Worm (Caenorhabditis elegans) whole organism, mixed stage, embryonic: Measurements from ENCODE around the gene asna-1.

Experiments
- M03D4.4 ChIP-seq: sonication (generic microtip); optimal IDR thresholded peaks from 2 replicates; lab custom pipeline; 2017; ENCODE audit warnings: mild to moderate bottlenecking, missing genetic modification characterization, missing compliant biosample characterization
- bed-3 ChIP-seq: fragments of 200-800 bp; sonication (Bioruptor generic); optimal IDR thresholded peaks from 3 replicates; lab custom pipeline; 2018; ENCODE audit warnings: mild to moderate bottlenecking, missing genetic modification characterization, moderate library complexity, missing compliant biosample characterization
- blmp-1 ChIP-seq: fragments of 150-350 bp; optimal IDR thresholded peaks from 2 replicates; lab custom pipeline; 2014; ENCODE audit warnings: missing biosample characterization, missing genetic modification characterization
- ceh-39 ChIP-seq: fragments of 150-350 bp; optimal IDR thresholded peaks from 2 replicates; lab custom pipeline; 2014; ENCODE audit warnings: missing biosample characterization, missing genetic modification characterization
- ceh-43 ChIP-seq: fragments of 200-800 bp; sonication (Bioruptor generic); optimal IDR thresholded peaks from 2 replicates; lab custom pipeline; 2018; ENCODE audit warnings: mild to moderate bottlenecking, missing genetic modification characterization, moderate library complexity, missing compliant biosample characterization
- ceh-83 ChIP-seq: fragments of 200-800 bp; sonication (Bioruptor generic); optimal IDR thresholded peaks from 2 replicates; lab custom pipeline; 2018; ENCODE audit warnings: mild to moderate bottlenecking, missing genetic modification characterization, missing compliant biosample characterization
- ces-1 ChIP-seq: fragments of 150-350 bp; optimal IDR thresholded peaks from 2 replicates; lab custom pipeline; 2014; ENCODE audit warnings: missing biosample characterization, missing genetic modification reagents, missing genetic modification characterization
- cnd-1 ChIP-seq: fragments of 200-800 bp; sonication (Bioruptor generic); optimal IDR thresholded peaks from 2 replicates; lab custom pipeline; 2018; ENCODE audit warnings: mild to moderate bottlenecking, missing genetic modification characterization, missing compliant biosample characterization
- drap-1 ChIP-seq: fragments of 200-800 bp; sonication (Bioruptor generic); optimal IDR thresholded peaks from 3 replicates; lab custom pipeline; 2018; ENCODE audit warnings: mild to moderate bottlenecking, missing genetic modification characterization, missing compliant biosample characterization
- elt-1 ChIP-seq: sonication (generic microtip); optimal IDR thresholded peaks from 2 replicates; lab custom pipeline; 2017; ENCODE audit warnings: missing genetic modification characterization, mild to moderate bottlenecking, missing compliant biosample characterization, antibody characterized with exemption, moderate library complexity, borderline replicate concordance; ENCODE audit not compliant: insufficient read depth
- elt-3 ChIP-seq: fragments of 150-350 bp; optimal IDR thresholded peaks from 2 replicates; lab custom pipeline; 2014; ENCODE audit warnings: missing biosample characterization, missing genetic modification characterization
- flh-1 ChIP-seq: fragments of 200-800 bp; sonication (Bioruptor generic); optimal IDR thresholded peaks from 2 replicates; lab custom pipeline; 2018; ENCODE audit warnings: mild to moderate bottlenecking, missing genetic modification characterization, moderate library complexity, missing compliant biosample characterization
- ham-2 ChIP-seq: fragments of 200-800 bp; sonication (Bioruptor generic); optimal IDR thresholded peaks from 2 replicates; lab custom pipeline; 2018; ENCODE audit warnings: mild to moderate bottlenecking, missing genetic modification characterization, missing compliant biosample characterization
- hlh-1 ChIP-seq: fragments of 150-350 bp; optimal IDR thresholded peaks from 2 replicates; lab custom pipeline; 2014; ENCODE audit warnings: missing biosample characterization, missing genetic modification reagents, missing genetic modification characterization
- lin-13 ChIP-seq: fragments of 150-350 bp; optimal IDR thresholded peaks from 2 replicates; lab custom pipeline; 2014; ENCODE audit warnings: missing biosample characterization, missing genetic modification characterization
- lin-32 ChIP-seq: fragments of 200-800 bp; sonication (Bioruptor generic); optimal IDR thresholded peaks from 2 replicates; lab custom pipeline; 2018; ENCODE audit warnings: mild to moderate bottlenecking, missing genetic modification characterization, missing compliant biosample characterization
- lsy-2 ChIP-seq: fragments of 150-350 bp; optimal IDR thresholded peaks from 2 replicates; lab custom pipeline; 2014; ENCODE audit warnings: missing biosample characterization, missing genetic modification characterization
- mab-5 ChIP-seq: fragments of 150-350 bp; optimal IDR thresholded peaks from 2 replicates; lab custom pipeline; 2014; ENCODE audit warnings: missing biosample characterization, missing genetic modification characterization
- mep-1 ChIP-seq: fragments of 150-350 bp; optimal IDR thresholded peaks from 2 replicates; lab custom pipeline; 2017; ENCODE audit warnings: missing biosample characterization, missing genetic modification reagents, missing genetic modification characterization, inconsistent platforms
- mls-2 ChIP-seq: sonication (generic microtip); optimal IDR thresholded peaks from 2 replicates; lab custom pipeline; 2016; ENCODE audit warnings: mild to moderate bottlenecking, missing genetic modification characterization, moderate library complexity, missing compliant biosample characterization
- nhr-12 ChIP-seq: fragments of 150-350 bp; optimal IDR thresholded peaks from 2 replicates; lab custom pipeline; 2014; ENCODE audit warnings: missing biosample characterization, missing genetic modification characterization
- nhr-2 ChIP-seq: fragments of 150-350 bp; optimal IDR thresholded peaks from 2 replicates; lab custom pipeline; 2014; ENCODE audit warnings: missing biosample characterization, missing genetic modification characterization
- nhr-237 ChIP-seq: fragments of 150-350 bp; optimal IDR thresholded peaks from 2 replicates; lab custom pipeline; 2014; ENCODE audit warnings: missing biosample characterization, missing genetic modification characterization
- nhr-28 ChIP-seq: fragments of 150-350 bp; optimal IDR thresholded peaks from 2 replicates; lab custom pipeline; 2014; ENCODE audit warnings: missing biosample characterization, missing genetic modification characterization
- nhr-76 ChIP-seq: sonication (generic microtip); optimal IDR thresholded peaks from 2 replicates; lab custom pipeline; 2017; ENCODE audit warnings: missing biosample characterization, missing genetic modification characterization
- pha-4 ChIP-seq: fragments of 150-350 bp; optimal IDR thresholded peaks from 2 replicates; lab custom pipeline; 2018; ENCODE audit warnings: missing biosample characterization, missing genetic modification reagents, missing genetic modification characterization
- sem-2 ChIP-seq: fragments of 200-800 bp; sonication (Bioruptor generic); optimal IDR thresholded peaks from 2 replicates; lab custom pipeline; 2018; ENCODE audit warnings: mild to moderate bottlenecking, missing genetic modification characterization, missing compliant biosample characterization
- snpc-4 ChIP-seq: fragments of 150-350 bp; optimal IDR thresholded peaks from 2 replicates; lab custom pipeline; 2014; ENCODE audit warnings: missing biosample characterization, missing genetic modification characterization
- sptf-1 ChIP-seq: sonication (generic microtip); optimal IDR thresholded peaks from 2 replicates; lab custom pipeline; 2017; ENCODE audit warnings: mild to moderate bottlenecking, missing genetic modification characterization, moderate library complexity, missing compliant biosample characterization
- tbx-8 ChIP-seq: fragments of 200-800 bp; sonication (Bioruptor generic); optimal IDR thresholded peaks from 2 replicates; lab custom pipeline; 2018; ENCODE audit warnings: mild to moderate bottlenecking, missing genetic modification characterization, moderate library complexity, missing compliant biosample characterization
- unc-120 ChIP-seq: sonication (generic microtip); optimal IDR thresholded peaks from 2 replicates; lab custom pipeline; 2017; ENCODE audit warnings: missing genetic modification characterization, missing compliant biosample characterization; ENCODE audit not compliant: poor library complexity, severe bottlenecking
- unc-39 ChIP-seq: fragments of 150-350 bp; optimal IDR thresholded peaks from 2 replicates; lab custom pipeline; 2014; ENCODE audit warnings: missing biosample characterization, missing genetic modification characterization
- unc-62 ChIP-seq: fragments of 150-350 bp; optimal IDR thresholded peaks from 2 replicates; lab custom pipeline; 2014; ENCODE audit warnings: missing biosample characterization, missing genetic modification reagents, missing genetic modification characterization
- zip-8 ChIP-seq: fragments of 150-350 bp; optimal IDR thresholded peaks from 2 replicates; lab custom pipeline; 2014; ENCODE audit warnings: missing biosample characterization, missing genetic modification characterization
- ztf-11 ChIP-seq: fragments of 150-350 bp; optimal IDR thresholded peaks from 2 replicates; lab custom pipeline; 2014; ENCODE audit warnings: missing biosample characterization, missing genetic modification characterization

Gene asna-1

ce11 chrIII:8926512-8926911 is 31.6 kb downstream of the asna-1 start:
- TF ChIP-seq mab-5 (tag; lab: Kevin White, UChicago): peak; percentile 50
- TF ChIP-seq ceh-83: no peak

- TF ChIP-seq drap-1: no peak
- TF ChIP-seq unc-62 (GFP tag; lab: Kevin White, UChicago): no peak
Measured at ce11 chrIII:8929723-8930122, 34.8 kb downstream of the asna-1 start, which contains the start of gene arrd-15. arrd-15 (plus strand) TSS chrIII:8930023.

ce11 chrIII:8933696-8934095 is 38.8 kb downstream of the asna-1 start:
- TF ChIP-seq cnd-1 (no peak), ceh-43 (GFP tag; lab: Kevin White, UChicago) (no peak), bed-3 (no peak)
- TF ChIP-seq, all 35 proteins: peak for 0

- TF ChIP-seq nhr-2 (no peak), flh-1 (no peak), lin-13 (tag; lab: Kevin White, UChicago) (no peak), ham-2 (no peak)
Measured at ce11 chrIII:8934378-8934777, 39.5 kb downstream of the asna-1 start.

ce11 chrIII:8937571-8937970 is 42.7 kb downstream of the asna-1 start:
- TF ChIP-seq lin-32 (GFP tag; lab: Kevin White, UChicago): peak; percentile 93
- TF ChIP-seq ces-1: no peak
- peak; percentile 21 for TF ChIP-seq nhr-237 (tag; lab: Kevin White, UChicago)
- TF ChIP-seq elt-1 (tag; lab: Kevin White, UChicago): peak; percentile 28
- no peak for TF ChIP-seq mab-5 (tag; lab: Kevin White, UChicago)
- TF ChIP-seq lin-13 (tag; lab: Kevin White, UChicago): peak; percentile 34
- TF ChIP-seq nhr-2: no peak
- TF ChIP-seq tbx-8 (GFP tag; lab: Kevin White, UChicago): peak; percentile 70
- TF ChIP-seq ceh-39 (tag; lab: Kevin White, UChicago): peak; percentile 31
- peak; percentile 88 for TF ChIP-seq unc-120 (tag; lab: Kevin White, UChicago)
- peak; percentile 62 for TF ChIP-seq hlh-1 (tag; lab: Kevin White, UChicago)
- peak; percentile 42 for TF ChIP-seq ztf-11 (tag; lab: Kevin White, UChicago)
- no peak for TF ChIP-seq mep-1 (tag; lab: Kevin White, UChicago)
- peak; percentile 94 for TF ChIP-seq ham-2
- TF ChIP-seq sem-2 (GFP tag; lab: Kevin White, UChicago): peak; percentile 86
- TF ChIP-seq flh-1: peak; percentile 84
- TF ChIP-seq nhr-28 (tag; lab: Kevin White, UChicago): peak; percentile 50
- TF ChIP-seq sptf-1 (tag; lab: Kevin White, UChicago): peak; percentile 96
- no peak for TF ChIP-seq nhr-76
- TF ChIP-seq ceh-43 (GFP tag; lab: Kevin White, UChicago): peak; percentile 89
- TF ChIP-seq unc-62 (GFP tag; lab: Kevin White, UChicago): peak; percentile 50
- peak; percentile 77 for TF ChIP-seq bed-3
- TF ChIP-seq cnd-1: peak; percentile 96
- no peak for TF ChIP-seq nhr-12 (tag; lab: Kevin White, UChicago)
- peak; percentile 97 for TF ChIP-seq mls-2 (tag; lab: Kevin White, UChicago)
- peak; percentile 53 for TF ChIP-seq ceh-83
- peak; percentile 69 for TF ChIP-seq pha-4 (tag; lab: Kevin White, UChicago)
- peak; percentile 95 for TF ChIP-seq drap-1
- TF ChIP-seq zip-8 (tag; lab: Kevin White, UChicago): peak; percentile 29
- TF ChIP-seq unc-39: peak; percentile 66
- no peak for TF ChIP-seq snpc-4 (tag; lab: Kevin White, UChicago)
- peak; percentile 45 for TF ChIP-seq elt-3
- peak; percentile 96 for TF ChIP-seq M03D4.4
- TF ChIP-seq lsy-2 (tag; lab: Kevin White, UChicago): peak; percentile 17
- no peak for TF ChIP-seq blmp-1 (tag; lab: Kevin White, UChicago)
